Worm (Caenorhabditis elegans) whole organism, young adult: ENCODE data around the gene pcrg-1.

Source experiments
- B0019.2 ChIP-seq: fragments of 200-800 bp; sonication (Bioruptor generic); conservative IDR thresholded peaks from 2 replicates; pipeline ENCODE4 v1.3.6; 2022; ENCODE audit warnings: missing genetic modification reagents, missing genetic modification characterization, missing compliant biosample characterization
- B0035.1 ChIP-seq: sonication (generic microtip); optimal IDR thresholded peaks from 2 replicates; lab custom pipeline; 2016; ENCODE audit warnings: missing genetic modification characterization, mild to moderate bottlenecking, missing compliant biosample characterization, missing genotype, missing genetic modification reagents
- F10E7.11 ChIP-seq: sonication (generic microtip); optimal IDR thresholded peaks from 2 replicates; lab custom pipeline; 2017; ENCODE audit warnings: mild to moderate bottlenecking, missing genetic modification characterization, moderate library complexity, missing compliant biosample characterization
- F22D6.2 ChIP-seq: sonication (generic microtip); optimal IDR thresholded peaks from 2 replicates; lab custom pipeline; 2016; ENCODE audit warnings: mild to moderate bottlenecking, missing genetic modification characterization, missing compliant biosample characterization
- F33H1.4 ChIP-seq: fragments of 200-800 bp; sonication (Bioruptor generic); IDR thresholded peaks from 2 replicates; pipeline ENCODE4 v1.3.6; 2022; ENCODE audit warnings: missing genetic modification reagents, missing genetic modification characterization, missing compliant biosample characterization
- F37B4.10 ChIP-seq: fragments of 200-800 bp; sonication (Bioruptor generic); IDR thresholded peaks from 2 replicates; pipeline ENCODE4 v1.3.6; 2022; ENCODE audit warnings: missing genetic modification characterization, missing compliant biosample characterization
- F49E8.2 ChIP-seq: sonication (generic microtip); optimal IDR thresholded peaks from 3 replicates; lab custom pipeline; 2017; ENCODE audit warnings: missing genetic modification characterization, mild to moderate bottlenecking, missing compliant biosample characterization, antibody characterized with exemption, moderate library complexity; ENCODE audit not compliant: insufficient read depth
- T07F8.4 ChIP-seq: sonication (generic microtip); optimal IDR thresholded peaks from 2 replicates; lab custom pipeline; 2016; ENCODE audit warnings: mild to moderate bottlenecking, missing genetic modification characterization, moderate library complexity, missing compliant biosample characterization
- Y53F4B.3 ChIP-seq: fragments of 200-800 bp; sonication (Bioruptor generic); IDR thresholded peaks from 2 replicates; pipeline ENCODE4 v1.3.6; 2022; ENCODE audit warnings: missing genetic modification reagents, missing genetic modification characterization, missing compliant biosample characterization
- Y53G8AR.9 ChIP-seq: fragments of 200-800 bp; sonication (Bioruptor generic); conservative IDR thresholded peaks from 2 replicates; pipeline ENCODE4 v1.3.6; 2022; ENCODE audit warnings: missing genetic modification reagents, missing genetic modification characterization, missing compliant biosample characterization
- Y56A3A.18 ChIP-seq: fragments of 200-800 bp; sonication (Bioruptor generic); IDR thresholded peaks from 2 replicates; pipeline ENCODE4 v1.3.6; 2022; ENCODE audit warnings: missing genetic modification reagents, missing genetic modification characterization, missing compliant biosample characterization
- Y95B8A.8 ChIP-seq: fragments of 200-800 bp; sonication (Bioruptor generic); IDR thresholded peaks from 2 replicates; pipeline ENCODE4 v1.3.6; 2022; ENCODE audit warnings: missing genetic modification reagents, missing genetic modification characterization, missing compliant biosample characterization
- ZK185.1 ChIP-seq: sonication (generic microtip); optimal IDR thresholded peaks from 2 replicates; lab custom pipeline; 2016; ENCODE audit warnings: mild to moderate bottlenecking, missing genetic modification characterization, missing compliant biosample characterization; ENCODE audit not compliant: poor library complexity, severe bottlenecking
- attf-5 ChIP-seq: fragments of 200-800 bp; sonication (Bioruptor generic); optimal IDR thresholded peaks from 2 replicates; lab custom pipeline; 2018; ENCODE audit warnings: mild to moderate bottlenecking, missing genetic modification characterization, missing compliant biosample characterization
- cebp-1 ChIP-seq, 2 experiments: fragments of 200-800 bp in 1 of 2; sonication (Bioruptor generic) in 1 of 2; sonication (generic microtip) in 1 of 2; IDR thresholded peaks in 1 of 2; optimal IDR thresholded peaks in 1 of 2; 2 replicates each; pipeline versions ENCODE4 v1.3.6 to Lab custom; 2017 to 2022; ENCODE audit warnings: missing compliant biosample characterization in 2 of 2, missing genetic modification characterization in 2 of 2, mild to moderate bottlenecking in 1 of 2, missing genetic modification reagents in 1 of 2, moderate library complexity in 1 of 2
- cebp-2 ChIP-seq: fragments of 200-800 bp; sonication (Bioruptor generic); IDR thresholded peaks from 2 replicates; pipeline ENCODE4 v1.3.6; 2022; ENCODE audit warnings: missing genetic modification characterization, missing compliant biosample characterization
- ceh-40 ChIP-seq: fragments of 200-800 bp; sonication (Bioruptor generic); IDR thresholded peaks from 2 replicates; pipeline ENCODE4 v1.3.6; 2022; ENCODE audit warnings: missing genetic modification characterization, missing compliant biosample characterization
- dpff-1 ChIP-seq: sonication (generic microtip); optimal IDR thresholded peaks from 2 replicates; lab custom pipeline; 2017; ENCODE audit warnings: mild to moderate bottlenecking, missing genetic modification characterization, missing compliant biosample characterization
- dpl-1 ChIP-seq: fragments of 150-350 bp; optimal IDR thresholded peaks from 2 replicates; lab custom pipeline; 2014; ENCODE audit warnings: missing biosample characterization, missing genetic modification reagents, missing genetic modification characterization
- ets-4 ChIP-seq: fragments of 200-800 bp; sonication (Bioruptor generic); optimal IDR thresholded peaks from 2 replicates; lab custom pipeline; 2018; ENCODE audit warnings: mild to moderate bottlenecking, missing genetic modification characterization, missing compliant biosample characterization
- hmg-1.2 ChIP-seq: fragments of 200-800 bp; sonication (Bioruptor generic); IDR thresholded peaks from 2 replicates; pipeline ENCODE4 v1.3.6; 2022; ENCODE audit warnings: missing genetic modification reagents, missing genetic modification characterization, missing compliant biosample characterization
- hrde-1 ChIP-seq: sonication (generic microtip); optimal IDR thresholded peaks from 2 replicates; lab custom pipeline; 2016; ENCODE audit warnings: missing genetic modification characterization, mild to moderate bottlenecking, missing compliant biosample characterization, moderate library complexity, missing genotype, missing genetic modification reagents, borderline replicate concordance
- lag-1 ChIP-seq: fragments of 200-800 bp; sonication (Bioruptor generic); IDR thresholded peaks from 2 replicates; pipeline ENCODE4 v1.3.6; 2022; ENCODE audit warnings: missing genetic modification reagents, missing genetic modification characterization, missing compliant biosample characterization
- lin-26 ChIP-seq: fragments of 200-800 bp; sonication (Bioruptor generic); IDR thresholded peaks from 2 replicates; pipeline ENCODE4 v1.3.6; 2022; ENCODE audit warnings: missing genetic modification reagents, missing genetic modification characterization, missing compliant biosample characterization
- lir-1 ChIP-seq: fragments of 200-800 bp; sonication (Bioruptor generic); conservative IDR thresholded peaks from 2 replicates; pipeline ENCODE4 v1.3.6; 2022; ENCODE audit warnings: missing genetic modification reagents, missing genetic modification characterization, missing compliant biosample characterization
- lsy-27 ChIP-seq: sonication (generic microtip); optimal IDR thresholded peaks from 2 replicates; lab custom pipeline; 2017; ENCODE audit warnings: missing genetic modification characterization, mild to moderate bottlenecking, missing compliant biosample characterization, antibody characterized with exemption, missing genotype, borderline replicate concordance; ENCODE audit not compliant: insufficient read depth
- madf-3 ChIP-seq: fragments of 200-800 bp; sonication (Bioruptor generic); IDR thresholded peaks from 2 replicates; pipeline ENCODE4 v1.3.6; 2022; ENCODE audit warnings: missing genetic modification reagents, missing genetic modification characterization, missing compliant biosample characterization
- madf-6 ChIP-seq: fragments of 200-800 bp; sonication (Bioruptor generic); IDR thresholded peaks from 2 replicates; pipeline ENCODE4 v1.3.6; 2022; ENCODE audit warnings: missing genetic modification reagents, missing genetic modification characterization, missing compliant biosample characterization
- madf-8 ChIP-seq: fragments of 200-800 bp; sonication (Bioruptor generic); conservative IDR thresholded peaks from 2 replicates; pipeline ENCODE4 v1.3.6; 2022; ENCODE audit warnings: missing genetic modification reagents, missing genetic modification characterization, missing compliant biosample characterization
- mcd-1 ChIP-seq: fragments of 200-800 bp; sonication (Bioruptor generic); IDR thresholded peaks from 2 replicates; pipeline ENCODE4 v1.3.6; 2022; ENCODE audit warnings: missing genetic modification reagents, missing genetic modification characterization, missing compliant biosample characterization
- mel-28 ChIP-seq: sonication (generic microtip); optimal IDR thresholded peaks from 2 replicates; lab custom pipeline; 2016; ENCODE audit warnings: borderline replicate concordance, mild to moderate bottlenecking, missing genetic modification characterization, missing compliant biosample characterization
- mxl-1 ChIP-seq: sonication (generic microtip); optimal IDR thresholded peaks from 2 replicates; lab custom pipeline; 2016; ENCODE audit warnings: missing genetic modification characterization, missing compliant biosample characterization
- nfyb-1 ChIP-seq: fragments of 200-800 bp; sonication (Bioruptor generic); IDR thresholded peaks from 2 replicates; pipeline ENCODE4 v1.3.6; 2022; ENCODE audit warnings: missing genetic modification reagents, missing genetic modification characterization, missing compliant biosample characterization
- nhr-179 ChIP-seq: sonication (generic microtip); optimal IDR thresholded peaks from 2 replicates; lab custom pipeline; 2016; ENCODE audit warnings: mild to moderate bottlenecking, missing genetic modification characterization, missing compliant biosample characterization
- nhr-80 ChIP-seq: sonication (generic microtip); optimal IDR thresholded peaks from 2 replicates; lab custom pipeline; 2016; ENCODE audit warnings: missing genetic modification characterization, missing compliant biosample characterization
- pha-4 ChIP-seq: fragments of 150-350 bp; sonication (generic microtip); optimal IDR thresholded peaks from 2 replicates; lab custom pipeline; 2014; ENCODE audit warnings: missing biosample characterization, missing genetic modification reagents, missing genetic modification characterization
- sea-2 ChIP-seq: fragments of 200-800 bp; sonication (Bioruptor generic); IDR thresholded peaks from 2 replicates; pipeline ENCODE4 v1.3.6; 2022; ENCODE audit warnings: missing genetic modification characterization, missing compliant biosample characterization
- snpc-1.3 ChIP-seq: sonication (generic microtip); optimal IDR thresholded peaks from 2 replicates; lab custom pipeline; 2017; ENCODE audit warnings: missing genetic modification characterization, mild to moderate bottlenecking, missing compliant biosample characterization, antibody characterized with exemption, moderate library complexity, missing genotype, missing genetic modification reagents; ENCODE audit not compliant: insufficient read depth
- sptf-2 ChIP-seq: fragments of 200-800 bp; sonication (Bioruptor generic); optimal IDR thresholded peaks from 2 replicates; lab custom pipeline; 2018; ENCODE audit warnings: mild to moderate bottlenecking, missing genetic modification characterization, missing compliant biosample characterization
- tbp1 ChIP-seq: fragments of 200-800 bp; sonication (Bioruptor generic); optimal IDR thresholded peaks from 2 replicates; lab custom pipeline; 2018; ENCODE audit warnings: mild to moderate bottlenecking, missing genetic modification characterization, missing compliant biosample characterization
- tlf-1 ChIP-seq: fragments of 200-800 bp; sonication (Bioruptor generic); optimal IDR thresholded peaks from 2 replicates; lab custom pipeline; 2018; ENCODE audit warnings: mild to moderate bottlenecking, missing genetic modification characterization, missing compliant biosample characterization
- ztf-18 ChIP-seq: sonication (generic microtip); optimal IDR thresholded peaks from 2 replicates; lab custom pipeline; 2016; ENCODE audit warnings: missing genotype, mild to moderate bottlenecking, missing genetic modification characterization, missing compliant biosample characterization
- ztf-22 ChIP-seq: fragments of 200-800 bp; sonication (Bioruptor generic); optimal IDR thresholded peaks from 2 replicates; lab custom pipeline; 2018; ENCODE audit warnings: mild to moderate bottlenecking, missing genetic modification characterization, moderate library complexity, missing compliant biosample characterization
- ztf-25 ChIP-seq: fragments of 200-800 bp; sonication (Bioruptor generic); IDR thresholded peaks from 2 replicates; pipeline ENCODE4 v1.3.6; 2022; ENCODE audit warnings: missing genetic modification reagents, missing genetic modification characterization, missing compliant biosample characterization

pcrg-1 gene

DNA sequence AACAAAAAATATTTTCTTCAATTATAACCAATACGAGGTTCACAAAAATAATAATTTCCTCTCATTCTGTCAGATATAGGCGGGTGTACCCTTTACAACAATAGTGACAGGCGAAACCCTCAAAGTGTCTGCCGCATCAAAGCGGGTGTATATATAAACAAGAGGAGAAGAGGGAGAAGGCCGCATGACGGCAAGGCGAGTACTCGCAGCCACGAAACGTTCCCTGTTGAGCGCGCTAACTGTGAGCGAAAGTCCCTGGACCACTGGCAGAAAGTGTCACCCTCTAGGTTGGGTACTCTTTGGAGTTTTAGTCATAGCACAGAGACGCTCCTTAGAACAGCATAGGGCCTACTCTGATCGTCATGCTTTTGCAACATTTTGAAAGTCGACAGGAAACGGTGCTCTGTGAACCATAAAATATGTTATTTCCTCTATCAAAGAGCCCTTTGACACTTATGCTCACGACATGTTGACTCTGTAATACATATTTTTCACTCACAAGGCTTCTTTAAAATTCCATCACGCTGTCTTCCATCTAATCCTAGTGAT, at the start of gene pcrg-1 (continued):
- TF ChIP-seq tbp1 (GFP tag; lab: Kevin White, UChicago) (peak; percentile 87), sptf-2 (GFP tag; lab: Kevin White, UChicago) (peak; percentile 82), mel-28 (tag; lab: Kevin White, UChicago) (no peak), ztf-25 (GFP tag; lab: Robert Waterston, UW) (peak; percentile 80), B0035.1 (tag; lab: Kevin White, UChicago) (peak; percentile 16), F22D6.2 (tag; lab: Kevin White, UChicago) (peak; percentile 58), pha-4 (tag; lab: Kevin White, UChicago) (no peak), hmg-1.2 (peak; percentile 92), B0019.2 (no peak), lag-1 (GFP tag; lab: Robert Waterston, UW) (no peak), hrde-1 (tag; lab: Kevin White, UChicago) (peak; percentile 30), Y53F4B.3 (GFP tag; lab: Robert Waterston, UW) (peak; percentile 28; the same call in 1 of the 2 replicates), cebp-1 (GFP tag; IDR thresholded peaks at IDR 0.05; lab: Robert Waterston, UW) (peak; percentile 22; the same call in 1 of the 2 replicates), cebp-1 (tag; optimal IDR thresholded peaks at IDR 0.05; lab: Kevin White, UChicago) (no peak), attf-5 (GFP tag; lab: Kevin White, UChicago) (peak; percentile 70), F33H1.4 (GFP tag; lab: Robert Waterston, UW) (peak; percentile 48; the same call in 1 of the 2 replicates), ets-4 (GFP tag; lab: Kevin White, UChicago) (peak; percentile 73), ceh-40 (GFP tag; lab: Robert Waterston, UW) (peak; percentile 86), cebp-2 (GFP tag; lab: Robert Waterston, UW) (0 out of 2 replicates have a peak, but pooled peaks have one; percentile 30), ztf-18 (peak; percentile 84), nhr-179 (tag; lab: Kevin White, UChicago) (no peak), ZK185.1 (tag; lab: Kevin White, UChicago) (peak; percentile 78), nhr-80 (tag; lab: Kevin White, UChicago) (peak; percentile 45), sea-2 (GFP tag; lab: Robert Waterston, UW) (peak; percentile 72; the same call in 1 of the 2 replicates), Y53G8AR.9 (GFP tag; lab: Robert Waterston, UW) (peak; percentile 80), F37B4.10 (GFP tag; lab: Robert Waterston, UW) (no peak), dpff-1 (tag; lab: Kevin White, UChicago) (peak; percentile 89), F49E8.2 (tag; lab: Kevin White, UChicago) (peak; percentile 76), mcd-1 (GFP tag; lab: Robert Waterston, UW) (peak; percentile 79; the same call in 1 of the 2 replicates), Y56A3A.18 (peak; percentile 82; the same call in 1 of the 2 replicates), snpc-1.3 (tag; lab: Kevin White, UChicago) (peak; percentile 79), dpl-1 (GFP tag; lab: Kevin White, UChicago) (no peak), lin-26 (GFP tag; lab: Robert Waterston, UW) (peak; percentile 95)

DNA sequence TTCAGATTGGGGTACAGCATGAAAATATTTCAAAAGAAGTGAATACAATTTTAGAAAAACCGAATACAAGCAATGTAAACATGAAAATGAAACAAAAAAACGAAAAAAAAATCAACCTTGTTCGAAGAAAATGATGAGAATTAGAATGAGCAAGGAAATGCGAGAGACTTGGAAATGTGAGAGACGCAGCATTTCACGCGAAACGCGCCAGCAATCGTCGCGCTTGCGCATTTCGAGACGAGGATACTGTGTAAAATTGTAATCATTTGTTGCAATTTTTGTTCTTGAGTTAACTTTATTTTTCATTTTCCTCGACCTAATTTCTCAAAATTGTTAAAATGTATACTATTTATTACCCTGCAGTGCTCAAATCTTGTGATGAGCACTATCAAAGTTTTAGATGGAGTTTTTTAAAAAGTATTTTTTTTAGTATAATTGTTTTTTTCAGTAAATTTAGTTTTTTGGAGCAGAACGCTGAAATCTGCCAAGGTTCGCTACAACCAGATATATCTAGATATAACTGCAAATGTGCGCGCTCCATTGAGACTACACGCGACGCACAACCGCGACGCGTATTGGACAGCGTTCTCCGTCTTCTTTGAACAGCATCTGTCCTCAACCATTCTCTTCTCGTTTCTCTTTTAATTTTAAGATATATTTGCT, 48.2 kb upstream of the pcrg-1 start, which contains the start of gene fust-1:
Gene fust-1, plus strand, starts transcription at position 613 of the 663 bp plus-strand sequence.
- TF ChIP-seq tlf-1 (GFP tag; lab: Kevin White, UChicago) (peak; percentile 95), snpc-1.3 (tag; lab: Kevin White, UChicago) (peak; percentile 95), lir-1 (GFP tag; lab: Robert Waterston, UW) (peak; percentile 88), lin-26 (GFP tag; lab: Robert Waterston, UW) (peak; percentile 44; the same call in 1 of the 2 replicates), Y95B8A.8 (GFP tag; lab: Robert Waterston, UW) (peak; percentile 93), ztf-22 (GFP tag; lab: Kevin White, UChicago) (peak; percentile 73), ets-4 (GFP tag; lab: Kevin White, UChicago) (peak; percentile 48), madf-8 (GFP tag; lab: Robert Waterston, UW) (peak; percentile 86), F10E7.11 (tag; lab: Kevin White, UChicago) (no peak), madf-3 (GFP tag; lab: Robert Waterston, UW) (peak; percentile 95), madf-6 (peak; percentile 95), nfyb-1 (GFP tag; lab: Robert Waterston, UW) (peak; percentile 96), lsy-27 (tag; lab: Kevin White, UChicago) (no peak), T07F8.4 (no peak), mxl-1 (tag; lab: Kevin White, UChicago) (no peak), Y53F4B.3 (GFP tag; lab: Robert Waterston, UW) (no peak), dpff-1 (tag; lab: Kevin White, UChicago) (no peak)
